Worm (Caenorhabditis elegans) whole organism, midembryonic: ENCODE measurements around the gene oac-50.

Source experiments
- T22C8.4 ChIP-seq: fragments of 200-800 bp; sonication (Bioruptor generic); IDR thresholded peaks from 2 replicates; pipeline ENCODE4 v1.3.6; 2022; ENCODE audit warnings: missing genetic modification characterization, missing compliant biosample characterization
- cog-1 ChIP-seq: sonication (generic microtip); optimal IDR thresholded peaks from 2 replicates; lab custom pipeline; 2016; ENCODE audit warnings: missing genetic modification characterization, missing compliant biosample characterization
- flt-1 ChIP-seq: fragments of 200-800 bp; sonication (Bioruptor generic); IDR thresholded peaks from 2 replicates; pipeline ENCODE4 v1.3.6; 2022; ENCODE audit warnings: missing genetic modification characterization, missing compliant biosample characterization
- klf-2 ChIP-seq: fragments of 200-800 bp; sonication (Bioruptor generic); conservative IDR thresholded peaks from 2 replicates; pipeline ENCODE4 v1.3.6; 2022; ENCODE audit warnings: missing genetic modification reagents, missing genetic modification characterization, missing compliant biosample characterization
- med-1 ChIP-seq: sonication (generic microtip); optimal IDR thresholded peaks from 2 replicates; lab custom pipeline; 2017; ENCODE audit warnings: missing genetic modification characterization, mild to moderate bottlenecking, missing compliant biosample characterization, antibody characterized with exemption, missing genetic modification reagents; ENCODE audit not compliant: insufficient read depth
- ref-1 ChIP-seq: fragments of 200-800 bp; sonication (Bioruptor generic); conservative IDR thresholded peaks from 2 replicates; pipeline ENCODE4 v1.3.6; 2022; ENCODE audit warnings: missing genetic modification reagents, missing genetic modification characterization, missing compliant biosample characterization
- tab-1 ChIP-seq: fragments of 200-800 bp; sonication (Bioruptor generic); IDR thresholded peaks from 2 replicates; pipeline ENCODE4 v1.3.6; 2022; ENCODE audit warnings: missing genetic modification characterization, missing compliant biosample characterization
- ztf-23 ChIP-seq: fragments of 200-800 bp; sonication (Bioruptor generic); IDR thresholded peaks from 2 replicates; pipeline ENCODE4 v1.3.6; 2022; ENCODE audit warnings: missing genetic modification reagents, missing genetic modification characterization, missing compliant biosample characterization
- ztf-29 ChIP-seq: fragments of 200-800 bp; sonication (Bioruptor generic); IDR thresholded peaks from 2 replicates; pipeline ENCODE4 v1.3.6; 2022; ENCODE audit warnings: missing genetic modification reagents, missing genetic modification characterization, missing compliant biosample characterization

oac-50 gene

DNA sequence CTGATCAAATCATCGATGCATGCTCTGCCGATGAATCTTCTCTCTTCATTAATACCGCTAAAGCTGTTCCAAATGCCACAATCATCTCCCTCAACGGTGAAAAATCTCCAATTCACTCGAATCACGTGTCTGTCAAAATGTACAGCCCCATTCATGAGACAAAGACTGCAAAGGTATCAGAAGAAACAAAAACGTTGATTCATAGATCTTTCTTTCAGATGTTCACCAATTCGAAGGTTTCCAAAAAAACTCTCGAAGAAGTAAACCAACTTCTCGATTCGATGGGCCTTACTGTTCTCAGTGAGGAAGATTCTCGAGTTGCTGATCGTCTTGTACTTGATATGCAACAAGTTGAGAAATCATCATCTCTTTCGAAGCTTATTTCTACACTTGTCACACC lies 23.3 kb upstream of the oac-50 start:
- TF ChIP-seq ztf-23 (GFP tag; lab: Robert Waterston, UW) (no peak), T22C8.4 (GFP tag; lab: Robert Waterston, UW) (no peak), flt-1 (GFP tag; lab: Robert Waterston, UW) (no peak), med-1 (GFP tag; lab: Kevin White, UChicago) (no peak), ztf-29 (GFP tag; lab: Robert Waterston, UW) (no peak), klf-2 (no peak), ref-1 (GFP tag; lab: Robert Waterston, UW) (no peak), cog-1 (no peak), tab-1 (GFP tag; lab: Robert Waterston, UW) (no peak)

DNA sequence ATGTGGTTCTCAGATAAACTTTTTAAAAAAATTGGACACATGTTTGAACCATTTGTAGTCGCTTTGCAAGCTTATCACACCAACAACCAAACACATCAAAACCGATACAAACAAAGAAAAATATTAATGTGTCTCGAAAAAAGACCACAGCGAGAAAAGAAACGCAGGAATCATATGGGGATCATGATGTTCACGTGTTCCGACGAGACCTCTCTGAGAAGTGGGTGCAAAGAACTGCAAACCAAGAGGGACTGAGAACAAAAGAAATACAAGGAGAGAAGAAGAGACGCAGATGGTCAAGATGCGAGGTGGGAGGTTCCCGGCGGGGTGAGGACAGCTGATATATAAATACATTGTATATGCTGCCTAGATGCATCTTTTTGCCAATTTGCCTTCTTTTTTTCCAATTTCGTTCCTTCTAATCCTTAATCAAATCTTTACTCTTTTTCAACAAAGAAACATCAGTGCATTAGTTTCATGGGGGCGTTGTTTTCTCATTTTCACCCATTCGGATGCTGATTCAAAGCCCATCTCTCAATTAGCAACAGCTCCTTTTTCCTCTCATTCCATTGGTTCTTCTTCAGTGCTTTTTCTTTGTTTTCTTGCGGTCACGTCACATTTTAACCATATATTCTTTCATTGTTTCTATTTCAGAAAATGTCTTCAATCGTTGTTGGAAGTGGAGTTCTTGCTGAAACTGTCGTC lies 22.4 kb upstream of the oac-50 start, which contains the start of gene F21C10.10:
Gene F21C10.10 (plus strand): TSS at position 655 of the 705 bp plus-strand sequence.
- no peak for TF ChIP-seq klf-2
- no peak for TF ChIP-seq ztf-23 (GFP tag; lab: Robert Waterston, UW)
- no peak for TF ChIP-seq ref-1 (GFP tag; lab: Robert Waterston, UW)
- 0 out of 2 replicates have a peak, but pooled peaks have one; percentile 8 for TF ChIP-seq flt-1 (GFP tag; lab: Robert Waterston, UW)
- no peak for TF ChIP-seq med-1 (GFP tag; lab: Kevin White, UChicago)
- no peak for TF ChIP-seq ztf-29 (GFP tag; lab: Robert Waterston, UW)
- TF ChIP-seq tab-1 (GFP tag; lab: Robert Waterston, UW), result no peak
- no peak for TF ChIP-seq T22C8.4 (GFP tag; lab: Robert Waterston, UW)
- TF ChIP-seq cog-1, result peak; percentile 68

DNA sequence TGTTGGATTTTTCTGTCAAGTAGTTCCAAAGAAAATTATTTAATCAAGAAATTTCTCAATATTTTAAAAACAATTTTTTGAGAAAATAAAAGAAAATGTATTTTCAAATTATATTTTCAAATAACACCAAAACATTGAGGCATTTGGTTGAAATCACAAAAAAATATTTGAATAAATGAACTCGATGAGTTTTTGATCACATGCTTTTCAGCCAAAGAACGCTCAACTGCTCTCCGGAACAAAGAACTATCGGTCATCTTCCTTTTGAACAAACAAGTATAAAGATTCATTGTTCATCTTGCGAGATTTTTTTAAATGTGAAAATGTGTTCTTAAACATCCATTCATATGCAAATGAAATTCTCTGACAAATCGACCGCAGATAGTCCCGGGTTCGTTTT lies 21.6 kb upstream of the oac-50 start:
- no peak for TF ChIP-seq ztf-23 (GFP tag; lab: Robert Waterston, UW)
- no peak for TF ChIP-seq klf-2
- TF ChIP-seq flt-1 (GFP tag; lab: Robert Waterston, UW), result no peak
- no peak for TF ChIP-seq tab-1 (GFP tag; lab: Robert Waterston, UW)
- TF ChIP-seq ref-1 (GFP tag; lab: Robert Waterston, UW), result no peak
- no peak for TF ChIP-seq ztf-29 (GFP tag; lab: Robert Waterston, UW)
- no peak for TF ChIP-seq T22C8.4 (GFP tag; lab: Robert Waterston, UW)
- TF ChIP-seq med-1 (GFP tag; lab: Kevin White, UChicago), result no peak
- no peak for TF ChIP-seq cog-1

DNA sequence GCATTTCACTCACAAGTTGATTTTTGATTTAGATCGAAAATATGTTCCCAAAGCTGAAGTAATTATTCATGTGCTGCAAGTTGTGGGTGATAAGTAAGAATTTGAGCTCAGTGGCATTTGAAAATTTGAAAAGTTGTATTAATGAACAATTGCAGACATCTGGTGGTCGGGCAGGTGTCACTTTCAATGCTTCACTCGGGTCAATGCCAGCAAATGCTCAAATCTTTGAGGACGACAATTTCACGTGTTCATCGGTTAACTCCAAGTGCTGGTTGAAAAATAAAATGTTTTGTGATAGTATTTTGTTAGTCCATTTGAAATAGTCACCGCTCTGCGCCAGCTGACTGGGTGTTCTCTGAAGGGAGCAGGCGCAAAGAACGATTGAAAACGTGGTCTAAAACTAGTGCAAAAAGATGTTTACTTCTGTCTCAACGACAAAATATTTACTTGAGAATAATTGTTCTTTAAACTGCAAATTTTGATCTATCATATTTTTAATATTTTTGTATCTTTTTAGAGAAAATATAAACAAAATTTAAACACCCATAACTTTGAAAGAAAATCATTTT lies 20.8 kb upstream of the oac-50 start:
- TF ChIP-seq flt-1 (GFP tag; lab: Robert Waterston, UW) (no peak), ztf-23 (GFP tag; lab: Robert Waterston, UW) (no peak), ztf-29 (GFP tag; lab: Robert Waterston, UW) (no peak), klf-2 (no peak), med-1 (GFP tag; lab: Kevin White, UChicago) (no peak), ref-1 (GFP tag; lab: Robert Waterston, UW) (no peak), T22C8.4 (GFP tag; lab: Robert Waterston, UW) (no peak), tab-1 (GFP tag; lab: Robert Waterston, UW) (no peak), cog-1 (no peak)

DNA sequence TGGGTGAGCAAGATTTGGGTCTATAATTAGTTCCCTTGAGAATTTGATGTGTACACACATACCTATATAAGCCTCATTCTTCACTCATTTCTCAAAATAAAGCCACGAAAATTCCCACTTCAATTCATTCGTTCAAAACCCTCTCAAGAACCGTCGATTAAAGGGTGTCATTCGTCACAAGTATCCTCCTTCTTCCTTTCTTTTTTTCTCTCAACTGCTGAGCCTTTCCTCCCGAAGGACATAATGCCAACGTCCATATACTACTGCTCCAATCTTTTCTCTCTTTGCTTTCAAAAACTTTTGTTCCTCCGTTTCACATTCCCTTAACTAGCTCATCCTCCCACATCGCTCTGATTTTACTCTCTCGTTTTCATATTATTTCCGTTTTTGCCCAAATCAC lies 18.9 kb upstream of the oac-50 start, which contains the start of gene T27E4.1:
Gene T27E4.1 (plus strand): TSS at position 137 of the 400 bp plus-strand sequence.
- TF ChIP-seq tab-1 (GFP tag; lab: Robert Waterston, UW) (no peak), T22C8.4 (GFP tag; lab: Robert Waterston, UW) (no peak), cog-1 (no peak), ztf-23 (GFP tag; lab: Robert Waterston, UW) (no peak), ref-1 (GFP tag; lab: Robert Waterston, UW) (no peak)

DNA sequence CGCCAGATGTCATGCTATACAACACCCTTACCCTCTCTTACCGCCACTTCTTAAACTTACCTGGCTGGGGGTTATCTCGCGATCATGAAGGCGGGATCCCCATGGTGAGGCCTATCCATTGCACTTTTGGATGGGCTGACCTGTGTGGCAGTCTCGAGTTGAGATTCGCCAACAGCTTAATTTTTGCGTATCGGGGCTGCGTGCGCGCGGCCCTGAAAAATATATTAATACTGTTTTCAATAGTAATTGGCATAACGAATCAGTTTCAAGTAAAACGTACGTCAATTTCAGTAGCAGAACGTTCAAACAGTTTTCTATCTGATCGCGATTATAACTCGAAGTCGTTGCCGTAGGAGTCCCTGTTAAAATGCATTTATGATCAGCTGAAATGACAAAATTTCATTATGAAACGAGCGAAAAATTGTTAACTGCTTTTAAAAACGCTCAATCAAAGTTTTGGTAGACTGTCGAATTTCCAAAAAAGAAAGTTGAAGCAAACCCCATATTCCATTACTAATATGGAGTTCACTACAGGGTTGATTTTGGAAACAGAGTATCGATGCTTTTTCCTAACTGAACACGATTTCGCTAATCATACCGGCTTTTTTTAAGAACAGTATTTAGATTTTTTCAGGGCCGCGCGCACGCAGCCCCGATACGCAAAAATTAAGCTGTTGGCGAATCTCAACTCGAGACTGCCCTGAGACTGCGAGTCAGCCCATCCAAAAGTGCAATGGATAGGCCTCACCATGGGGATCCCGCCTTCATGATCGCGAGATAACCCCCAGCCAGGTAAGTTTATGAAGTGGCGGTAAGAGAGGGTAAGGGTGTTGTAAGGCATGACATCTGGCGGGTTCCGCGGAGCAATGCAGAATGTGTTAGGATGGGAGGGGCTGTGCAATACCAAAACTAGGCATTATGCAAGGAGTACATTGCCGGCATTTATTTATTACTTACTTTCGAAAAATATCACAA lies 17.8 kb upstream of the oac-50 start:
- 0 out of 2 replicates have a peak, but pooled peaks have one; percentile 8 for TF ChIP-seq tab-1 (GFP tag; lab: Robert Waterston, UW)

DNA sequence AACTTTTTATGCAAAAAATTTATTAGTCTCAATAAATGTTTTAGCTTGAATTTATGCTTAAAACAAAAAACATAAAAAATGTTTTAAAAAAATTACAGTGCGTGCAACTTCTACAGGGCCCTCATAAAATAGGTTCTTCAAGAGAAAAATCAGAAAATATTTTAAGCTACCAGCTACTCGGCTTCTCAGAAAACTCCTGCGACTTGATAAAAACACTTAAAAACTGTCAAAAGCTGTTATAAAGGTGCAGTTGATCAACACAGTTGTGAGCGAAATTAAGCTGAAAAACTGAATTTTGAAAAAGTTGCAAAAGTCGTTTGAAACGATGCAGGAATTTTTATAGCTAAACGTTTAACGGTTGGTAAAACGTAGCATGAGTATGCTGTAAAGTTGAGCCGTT lies 15.4 kb upstream of the oac-50 start:
- TF ChIP-seq flt-1 (GFP tag; lab: Robert Waterston, UW) (peak; percentile 42; the same call in 1 of the 2 replicates), tab-1 (GFP tag; lab: Robert Waterston, UW) (no peak), ztf-23 (GFP tag; lab: Robert Waterston, UW) (0 out of 2 replicates have a peak, but pooled peaks have one; percentile 7)

DNA sequence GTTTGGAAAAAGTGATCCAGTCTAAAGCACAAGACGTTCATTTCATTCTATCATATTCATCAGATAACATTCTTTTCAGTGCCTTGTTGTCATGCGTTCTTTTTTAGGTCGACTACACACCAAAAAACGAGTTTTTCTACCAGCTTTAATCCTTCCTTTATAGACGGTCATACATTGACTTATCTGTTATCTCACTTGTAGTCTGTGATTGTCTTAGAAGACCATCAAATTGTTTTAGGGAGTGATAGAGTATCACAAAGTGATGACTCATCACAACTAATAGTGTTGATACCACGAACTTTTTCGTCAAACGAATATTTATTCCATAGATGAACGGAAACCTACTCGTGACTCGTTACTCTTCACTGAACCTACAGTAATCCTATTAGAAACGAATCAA lies 12.5 kb upstream of the oac-50 start:
- TF ChIP-seq ztf-23 (GFP tag; lab: Robert Waterston, UW) (no peak), klf-2 (no peak), ztf-29 (GFP tag; lab: Robert Waterston, UW) (no peak), med-1 (GFP tag; lab: Kevin White, UChicago) (no peak), ref-1 (GFP tag; lab: Robert Waterston, UW) (no peak), cog-1 (no peak), T22C8.4 (GFP tag; lab: Robert Waterston, UW) (no peak), flt-1 (GFP tag; lab: Robert Waterston, UW) (no peak), tab-1 (GFP tag; lab: Robert Waterston, UW) (no peak)

DNA sequence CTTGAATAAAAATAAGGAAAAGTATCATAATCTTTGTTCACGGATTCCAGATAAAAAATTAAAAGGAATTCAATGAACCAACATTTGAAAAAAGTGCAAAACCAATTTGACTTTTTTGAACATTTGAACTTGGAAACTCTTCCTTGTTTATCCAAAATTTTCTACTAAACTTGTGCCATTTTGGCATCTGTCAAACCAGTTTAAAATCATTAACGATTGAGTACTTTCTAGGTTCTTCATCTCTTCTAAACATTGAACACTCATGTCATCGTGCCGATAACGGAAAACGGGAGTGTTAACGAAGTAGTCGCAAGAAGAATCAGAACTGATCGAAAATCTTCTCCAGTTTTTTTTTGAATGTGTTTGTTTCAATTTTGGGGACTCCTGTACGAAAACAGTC lies 10.9 kb upstream of the oac-50 start:
- TF ChIP-seq cog-1 (no peak), T22C8.4 (GFP tag; lab: Robert Waterston, UW) (no peak), klf-2 (no peak), ztf-23 (GFP tag; lab: Robert Waterston, UW) (no peak), tab-1 (GFP tag; lab: Robert Waterston, UW) (no peak), med-1 (GFP tag; lab: Kevin White, UChicago) (no peak), ref-1 (GFP tag; lab: Robert Waterston, UW) (no peak), flt-1 (GFP tag; lab: Robert Waterston, UW) (no peak), ztf-29 (GFP tag; lab: Robert Waterston, UW) (no peak)
